Worm (Caenorhabditis elegans): ENCODE data around the gene Y79H2A.4.

Y79H2A.4 gene

DNA sequence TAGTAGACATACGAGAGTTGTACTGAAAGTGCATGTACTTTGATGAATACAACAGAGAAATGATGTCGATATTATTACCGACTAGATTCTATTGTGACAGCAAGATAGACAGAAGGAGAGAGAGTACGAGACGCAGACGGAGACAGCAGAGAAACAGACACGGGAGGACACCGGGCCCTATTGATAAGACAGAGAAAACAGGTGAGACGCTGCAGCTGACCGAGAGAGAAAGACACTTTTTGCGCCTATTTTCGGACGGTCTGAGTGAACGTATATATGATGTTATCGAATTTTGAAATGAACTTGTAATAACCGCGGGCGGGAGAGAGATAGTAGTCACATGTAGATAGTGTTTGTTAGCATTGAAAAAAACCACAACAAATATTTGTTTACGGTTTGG lies 37.8 kb upstream of the Y79H2A.4 start:
- TF ChIP-seq ZK546.5 (tag; optimal IDR thresholded peaks at IDR 0.05) (no peak), nhr-77 (tag; optimal IDR thresholded peaks at IDR 0.05) (no peak), crh-2 (tag; optimal IDR thresholded peaks at IDR 0.05) (peak; percentile 21), C34F6.9 (tag; optimal IDR thresholded peaks at IDR 0.05) (peak; percentile 21), lin-39 (tag; optimal IDR thresholded peaks at IDR 0.05) (no peak), unc-62 (GFP tag; optimal IDR thresholded peaks at IDR 0.05) (no peak), sem-4 (tag; optimal IDR thresholded peaks at IDR 0.05) (peak; percentile 62), nhr-129 (tag; optimal IDR thresholded peaks at IDR 0.05) (peak; percentile 63), nhr-12 (tag; optimal IDR thresholded peaks at IDR 0.05) (no peak), mab-5 (tag; optimal IDR thresholded peaks at IDR 0.05) (no peak), skn-1 (tag; optimal IDR thresholded peaks at IDR 0.05) (no peak), ama-1 (optimal IDR thresholded peaks at IDR 0.05) (no peak), nhr-10 (tag; optimal IDR thresholded peaks at IDR 0.05) (no peak), elt-3 (tag; optimal IDR thresholded peaks at IDR 0.05) (no peak), nhr-23 (tag; optimal IDR thresholded peaks at IDR 0.05) (no peak), dmd-4 (tag; optimal IDR thresholded peaks at IDR 0.05) (no peak), mdl-1 (tag; optimal IDR thresholded peaks at IDR 0.05) (peak in 1 of 2 experiments; percentile 19), ztf-1 (GFP tag; conservative IDR thresholded peaks at IDR 0.05) (no peak), nhr-21 (tag; optimal IDR thresholded peaks at IDR 0.05) (peak; percentile 64), zag-1 (tag; optimal IDR thresholded peaks at IDR 0.05) (no peak), lin-13 (GFP tag; optimal IDR thresholded peaks at IDR 0.05) (no peak), lin-11 (tag; optimal IDR thresholded peaks at IDR 0.05) (no peak), ztf-11 (tag; optimal IDR thresholded peaks at IDR 0.05) (no peak), elt-1 (tag; optimal IDR thresholded peaks at IDR 0.05) (no peak), nhr-11 (tag; optimal IDR thresholded peaks at IDR 0.05) (no peak), blmp-1 (tag; optimal IDR thresholded peaks at IDR 0.05; ENCODE audit: insufficient read depth) (peak; percentile 51), gmeb-1 (tag; optimal IDR thresholded peaks at IDR 0.05) (peak; percentile 68), snpc-4 (tag; optimal IDR thresholded peaks at IDR 0.05) (no peak), nhr-25 (tag; optimal IDR thresholded peaks at IDR 0.05) (peak; percentile 42), peb-1 (tag; optimal IDR thresholded peaks at IDR 0.05) (no peak), nhr-6 (tag; optimal IDR thresholded peaks at IDR 0.05) (no peak), aly-2 (tag; optimal IDR thresholded peaks at IDR 0.05) (no peak), mbf-1 (tag; optimal IDR thresholded peaks at IDR 0.05) (no peak), nhr-237 (tag; optimal IDR thresholded peaks at IDR 0.05) (no peak), unc-55 (GFP tag; optimal IDR thresholded peaks at IDR 0.05) (no peak), ceh-82 (tag; optimal IDR thresholded peaks at IDR 0.05) (no peak), Y55F3AM.14 (GFP tag; optimal IDR thresholded peaks at IDR 0.05) (no peak), sma-9 (GFP tag; optimal IDR thresholded peaks at IDR 0.05) (peak; percentile 87), sma-9 (tag; optimal IDR thresholded peaks at IDR 0.05) (no peak), ceh-16 (tag; optimal IDR thresholded peaks at IDR 0.05) (no peak), alr-1 (tag; optimal IDR thresholded peaks at IDR 0.05) (no peak), sma-3 (GFP tag; optimal IDR thresholded peaks at IDR 0.05) (peak; percentile 64), F13H6.1 (tag; optimal IDR thresholded peaks at IDR 0.05) (peak; percentile 69), ztf-4 (tag; optimal IDR thresholded peaks at IDR 0.05) (no peak), R02D3.7 (tag; optimal IDR thresholded peaks at IDR 0.05) (no peak), fos-1 (tag; optimal IDR thresholded peaks at IDR 0.05) (peak; percentile 74), lsy-2 (tag; optimal IDR thresholded peaks at IDR 0.05) (peak in 1 of 2 experiments; percentile 29), unc-39 (tag; optimal IDR thresholded peaks at IDR 0.05) (no peak), egl-27 (tag; optimal IDR thresholded peaks at IDR 0.05) (peak; percentile 41)
